Fruit fly (Drosophila melanogaster) whole organism, embryonic: ENCODE results near the gene CG32040.
A peak's percentile ranks its signal among the peaks of the same experiment; 100 is the strongest.

Experiments used
- B-H1 ChIP-seq: fragments of 200-800 bp; sonication (Bioruptor generic); IDR thresholded peaks from 3 replicates; pipeline ENCODE4 v1.3.6; 2022; ENCODE audit warnings: missing biosample characterization, missing genetic modification characterization
- C15 ChIP-seq: fragments of 200-800 bp; sonication (Bioruptor generic); IDR thresholded peaks from 3 replicates; pipeline ENCODE4 v1.3.6; 2022; ENCODE audit warnings: missing biosample characterization, missing genetic modification characterization
- CG10321 ChIP-seq: fragments of 200-800 bp; sonication (Bioruptor generic); IDR thresholded peaks from 2 replicates; pipeline ENCODE4 v1.3.6; 2022; ENCODE audit warnings: missing biosample characterization, missing genetic modification characterization
- CG10654 ChIP-seq: fragments of 200-800 bp; sonication (Bioruptor generic); optimal IDR thresholded peaks from 2 replicates; lab custom pipeline; 2016; ENCODE audit warnings: missing biosample characterization, missing genetic modification characterization
- CG10979 ChIP-seq: fragments of 200-800 bp; sonication (Bioruptor generic); optimal IDR thresholded peaks from 2 replicates; lab custom pipeline; 2018; ENCODE audit warnings: missing biosample characterization, mild to moderate bottlenecking, missing genetic modification characterization, moderate library complexity
- CG11696 ChIP-seq: fragments of 200-800 bp; sonication (Bioruptor generic); IDR thresholded peaks from 2 replicates; pipeline ENCODE4 v1.3.6; 2022; ENCODE audit warnings: missing biosample characterization, missing genetic modification characterization
- CG12155 ChIP-seq: fragments of 200-800 bp; sonication (Bioruptor generic); optimal IDR thresholded peaks from 3 replicates; lab custom pipeline; 2016; ENCODE audit warnings: missing biosample characterization, missing genetic modification characterization
- CG12219 ChIP-seq: fragments of 200-800 bp; sonication (Bioruptor generic); optimal IDR thresholded peaks from 3 replicates; lab custom pipeline; 2018; ENCODE audit warnings: missing biosample characterization, mild to moderate bottlenecking, missing genetic modification characterization
- CG12659 ChIP-seq: fragments of 200-800 bp; sonication (Bioruptor generic); optimal IDR thresholded peaks from 3 replicates; lab custom pipeline; 2017; ENCODE audit warnings: mild to moderate bottlenecking, missing biosample characterization, missing genetic modification reagents, missing genetic modification characterization
- CG1529 ChIP-seq: fragments of 200-800 bp; sonication (Bioruptor generic); optimal IDR thresholded peaks from 3 replicates; lab custom pipeline; 2018; ENCODE audit warnings: missing biosample characterization, missing genetic modification characterization
- CG17328 ChIP-seq: fragments of 200-800 bp; sonication (Bioruptor generic); IDR thresholded peaks from 2 replicates; pipeline ENCODE4 v1.3.6; 2022; ENCODE audit warnings: missing biosample characterization, missing genetic modification characterization
- CG17359 ChIP-seq: fragments of 200-800 bp; sonication (Bioruptor generic); optimal IDR thresholded peaks from 3 replicates; lab custom pipeline; 2018; ENCODE audit warnings: missing biosample characterization, mild to moderate bottlenecking, missing genetic modification characterization, moderate library complexity
- CG18476 ChIP-seq: fragments of 200-800 bp; sonication (Bioruptor generic); optimal IDR thresholded peaks from 2 replicates; lab custom pipeline; 2016; ENCODE audit warnings: missing biosample characterization, mild to moderate bottlenecking, missing genetic modification characterization
- CG30020 ChIP-seq: fragments of 200-800 bp; optimal IDR thresholded peaks from 2 replicates; lab custom pipeline; 2019; ENCODE audit warnings: missing biosample characterization, mild to moderate bottlenecking, missing genetic modification characterization, moderate library complexity
- CG30403 ChIP-seq: fragments of 200-800 bp; sonication (Bioruptor generic); optimal IDR thresholded peaks from 3 replicates; lab custom pipeline; 2016; ENCODE audit warnings: missing biosample characterization, missing genetic modification characterization
- CG31224 ChIP-seq: fragments of 200-800 bp; sonication (Bioruptor generic); IDR thresholded peaks from 2 replicates; pipeline ENCODE4 v1.3.6; 2022; ENCODE audit warnings: missing biosample characterization, missing genetic modification characterization
- CG33213 ChIP-seq: fragments of 200-800 bp; sonication (Bioruptor generic); optimal IDR thresholded peaks from 3 replicates; lab custom pipeline; 2016; ENCODE audit warnings: missing biosample characterization, missing genetic modification characterization
- CG3407 ChIP-seq: fragments of 200-800 bp; sonication (Bioruptor generic); optimal IDR thresholded peaks from 2 replicates; lab custom pipeline; 2018; ENCODE audit warnings: missing biosample characterization, mild to moderate bottlenecking, missing genetic modification characterization
- CG34376 ChIP-seq: fragments of 200-800 bp; sonication (Bioruptor generic); optimal IDR thresholded peaks from 2 replicates; lab custom pipeline; 2018; ENCODE audit warnings: missing biosample characterization, mild to moderate bottlenecking, missing genetic modification characterization
- CG34422 ChIP-seq: fragments of 200-800 bp; sonication (Bioruptor generic); IDR thresholded peaks from 3 replicates; pipeline ENCODE4 v1.3.6; 2022; ENCODE audit warnings: missing biosample characterization, missing genetic modification characterization
- CG3838 ChIP-seq: fragments of 200-800 bp; sonication (Bioruptor generic); optimal IDR thresholded peaks from 3 replicates; lab custom pipeline; 2016; ENCODE audit warnings: missing biosample characterization, missing genetic modification characterization
- CG5180 ChIP-seq: fragments of 200-800 bp; sonication (Bioruptor generic); optimal IDR thresholded peaks from 3 replicates; lab custom pipeline; 2017; ENCODE audit warnings: missing biosample characterization, missing genetic modification characterization, mild to moderate bottlenecking, moderate library complexity, missing genetic modification reagents
- CG5245 ChIP-seq: fragments of 200-800 bp; sonication (Bioruptor generic); optimal IDR thresholded peaks from 3 replicates; lab custom pipeline; 2016; ENCODE audit warnings: missing biosample characterization, missing genetic modification characterization
- CG8944 ChIP-seq: fragments of 200-800 bp; sonication (Bioruptor generic); optimal IDR thresholded peaks from 3 replicates; lab custom pipeline; 2016; ENCODE audit warnings: missing biosample characterization, missing genetic modification characterization
- CTCF ChIP-seq: fragments of 200-800 bp; sonication (Bioruptor generic); optimal IDR thresholded peaks from 2 replicates; lab custom pipeline; 2017; ENCODE audit warnings: missing biosample characterization, mild to moderate bottlenecking, missing genetic modification characterization, moderate library complexity
- Dip2 ChIP-seq: fragments of 200-800 bp; sonication (Bioruptor generic); IDR thresholded peaks from 2 replicates; pipeline ENCODE4 v1.3.6; 2022; ENCODE audit warnings: missing biosample characterization, missing genetic modification characterization
- Eip74EF ChIP-seq, 2 experiments: fragments of 200-800 bp in 1 of 2; fragments of >200 bp in 1 of 2; sonication (Bioruptor generic) in 1 of 2; optimal IDR thresholded peaks; 2 replicates each; lab custom pipeline; 2017 to 2019; ENCODE audit warnings: missing biosample characterization in 2 of 2, missing genetic modification characterization in 2 of 2, mild to moderate bottlenecking in 1 of 2, moderate library complexity in 1 of 2
- Gsc ChIP-seq: fragments of 200-800 bp; sonication (Bioruptor generic); IDR thresholded peaks from 2 replicates; pipeline ENCODE4 v1.3.6; 2022; ENCODE audit warnings: missing biosample characterization, missing genetic modification characterization
- HLHmδ ChIP-seq: fragments of 200-800 bp; sonication (Bioruptor generic); optimal IDR thresholded peaks from 2 replicates; lab custom pipeline; 2018; ENCODE audit warnings: missing biosample characterization, mild to moderate bottlenecking, missing genetic modification characterization, moderate library complexity
- Med ChIP-seq: fragments of 200-800 bp; sonication (Bioruptor generic); peaks from one replicate; lab custom pipeline; 2016; ENCODE audit warnings: missing biosample characterization, missing genetic modification characterization, mild to moderate bottlenecking, inconsistent platforms, moderate library complexity
- Nf-YA ChIP-seq: fragments of 200-800 bp; sonication (Bioruptor generic); IDR thresholded peaks from 2 replicates; pipeline ENCODE4 v1.3.6; 2022; ENCODE audit warnings: missing biosample characterization, missing genetic modification characterization
- Oaz ChIP-seq: fragments of 200-800 bp; sonication (Bioruptor generic); IDR thresholded peaks from 2 replicates; pipeline ENCODE4 v1.3.6; 2022; ENCODE audit warnings: missing biosample characterization, missing genetic modification characterization
- Opbp ChIP-seq: fragments of 200-800 bp; sonication (Bioruptor generic); IDR thresholded peaks from 3 replicates; pipeline ENCODE4 v1.3.6; 2022; ENCODE audit warnings: missing biosample characterization, missing genetic modification characterization; ENCODE audit not compliant: partially characterized antibody
- Sry-δ ChIP-seq: fragments of 200-800 bp; sonication (Bioruptor generic); optimal IDR thresholded peaks from 2 replicates; lab custom pipeline; 2016; ENCODE audit warnings: missing biosample characterization, missing genetic modification characterization
- Usf ChIP-seq: fragments of 200-800 bp; sonication (Bioruptor generic); optimal IDR thresholded peaks from 2 replicates; lab custom pipeline; 2017; ENCODE audit warnings: missing genotype, missing biosample characterization, missing genetic modification characterization
- bab2 ChIP-seq: fragments of 200-800 bp; sonication (Bioruptor generic); optimal IDR thresholded peaks from 2 replicates; lab custom pipeline; 2016; ENCODE audit warnings: missing biosample characterization, missing genetic modification characterization
- exex ChIP-seq: fragments of 200-800 bp; sonication (Bioruptor generic); optimal IDR thresholded peaks from 4 replicates; lab custom pipeline; 2018; ENCODE audit warnings: missing biosample characterization, mild to moderate bottlenecking, missing genetic modification characterization, moderate library complexity
- jing ChIP-seq: fragments of 200-800 bp; sonication (Bioruptor generic); optimal IDR thresholded peaks from 2 replicates; lab custom pipeline; 2018; ENCODE audit warnings: missing biosample characterization, mild to moderate bottlenecking, missing genetic modification characterization
- nerfin-1 ChIP-seq: fragments of 200-800 bp; sonication (Bioruptor generic); optimal IDR thresholded peaks from 3 replicates; lab custom pipeline; 2019; ENCODE audit warnings: missing biosample characterization, mild to moderate bottlenecking, missing genetic modification characterization, moderate library complexity
- odd ChIP-seq: fragments of 200-800 bp; sonication (Bioruptor generic); optimal IDR thresholded peaks from 2 replicates; lab custom pipeline; 2017; ENCODE audit warnings: missing biosample characterization, mild to moderate bottlenecking, missing genetic modification characterization
- pb ChIP-seq: fragments of 200-800 bp; sonication (Bioruptor generic); optimal IDR thresholded peaks from 3 replicates; lab custom pipeline; 2016; ENCODE audit warnings: missing biosample characterization, missing genetic modification characterization
- peb ChIP-seq: fragments of 200-800 bp; sonication (Bioruptor generic); IDR thresholded peaks from 2 replicates; pipeline ENCODE4 v1.3.6; 2022; ENCODE audit warnings: missing biosample characterization, missing genetic modification characterization
- ranshi ChIP-seq: fragments of 200-800 bp; sonication (Bioruptor generic); IDR thresholded peaks from 2 replicates; pipeline ENCODE4 v1.3.6; 2022; ENCODE audit warnings: missing biosample characterization, missing genetic modification characterization
- repo ChIP-seq: fragments of 200-800 bp; sonication (Bioruptor generic); optimal IDR thresholded peaks from 2 replicates; lab custom pipeline; 2016; ENCODE audit warnings: missing biosample characterization, missing genetic modification characterization
- schlank ChIP-seq: fragments of 200-800 bp; sonication (Bioruptor generic); optimal IDR thresholded peaks from 2 replicates; lab custom pipeline; 2018; ENCODE audit warnings: missing biosample characterization, mild to moderate bottlenecking, missing genetic modification characterization
- scrt ChIP-seq: fragments of 200-800 bp; sonication (Bioruptor generic); optimal IDR thresholded peaks from 2 replicates; lab custom pipeline; 2018; ENCODE audit warnings: missing biosample characterization, mild to moderate bottlenecking, missing genetic modification characterization, moderate library complexity
- slou ChIP-seq: fragments of 200-800 bp; sonication (Bioruptor generic); optimal IDR thresholded peaks from 3 replicates; lab custom pipeline; 2016; ENCODE audit warnings: missing biosample characterization, missing genetic modification characterization
- sug ChIP-seq: fragments of 200-800 bp; optimal IDR thresholded peaks from 2 replicates; lab custom pipeline; 2019; ENCODE audit warnings: missing biosample characterization, mild to moderate bottlenecking, missing genetic modification characterization, moderate library complexity
- tio ChIP-seq: fragments of 200-800 bp; sonication (Bioruptor generic); optimal IDR thresholded peaks from 2 replicates; lab custom pipeline; 2017; ENCODE audit warnings: missing biosample characterization, missing genetic modification characterization, inconsistent platforms
- vvl ChIP-seq: fragments of 200-800 bp; sonication (Bioruptor generic); IDR thresholded peaks from 2 replicates; pipeline ENCODE4 v1.3.6; 2022; ENCODE audit warnings: missing biosample characterization, missing genetic modification characterization

Gene CG32040

DNA sequence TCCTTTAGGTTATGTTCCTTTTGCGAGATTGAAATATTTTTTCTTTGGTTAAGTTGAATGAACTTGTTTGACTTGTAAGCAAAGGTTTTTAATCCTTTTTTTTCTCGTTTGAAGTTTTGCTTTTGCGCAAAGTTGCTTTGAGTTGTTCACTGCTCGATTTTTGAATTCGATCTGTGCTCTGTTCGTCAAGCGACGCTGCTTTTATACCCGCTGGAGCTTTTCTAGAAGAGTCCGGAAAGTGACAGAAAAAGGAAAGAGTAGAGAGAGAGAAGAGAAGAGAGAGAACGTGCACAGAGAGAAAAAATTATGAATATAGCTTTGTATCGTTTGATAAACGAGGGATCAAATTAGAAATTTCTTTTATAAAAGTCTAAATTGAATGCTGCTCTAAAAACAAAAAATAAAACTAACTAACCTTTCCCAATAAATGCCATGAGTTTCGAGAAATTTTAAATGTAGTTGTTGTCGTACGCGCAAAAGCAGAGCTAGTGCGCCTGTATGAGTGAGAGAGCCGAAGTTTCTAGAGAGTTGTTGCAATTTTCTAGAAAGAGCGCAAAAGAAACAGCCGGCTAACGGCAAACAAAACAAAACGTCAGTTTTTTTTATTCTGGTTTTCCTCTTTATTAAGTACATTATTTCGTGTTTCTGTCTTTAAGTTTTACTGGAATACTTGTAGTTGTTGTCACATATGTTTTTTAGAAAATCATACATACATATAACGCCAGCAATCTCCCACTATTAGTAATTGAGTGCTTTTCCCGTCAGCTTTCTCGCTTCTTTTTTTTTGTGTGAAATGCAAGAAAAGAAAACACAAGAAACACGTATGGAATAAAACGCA is 23.6 kb downstream of the CG32040 start, which contains the start of gene Hsp26 (continued):
- TF ChIP-seq CG8944 = peak; percentile 82
- TF ChIP-seq CG30020 (tag; lab: Kevin White, UChicago) = peak; percentile 46
- peak; percentile 72 for TF ChIP-seq tio (GFP tag; lab: Kevin White, UChicago)
- TF ChIP-seq sug (tag; lab: Kevin White, UChicago) = peak; percentile 53
- peak; percentile 57 for TF ChIP-seq jing (GFP tag; lab: Kevin White, UChicago)
- TF ChIP-seq Oaz = peak; percentile 53; the same call in 1 of the 2 replicates
- TF ChIP-seq CG3838 (GFP tag; lab: Kevin White, UChicago) = peak; percentile 34
- peak; percentile 86 for TF ChIP-seq CG12659
- peak; percentile 86; the same call in 2 of the 3 replicates for TF ChIP-seq CG34422 (GFP tag; lab: Robert Waterston, UW)
- TF ChIP-seq CG10321 (GFP tag; lab: Robert Waterston, UW) = peak; percentile 24; the same call in 1 of the 2 replicates
- TF ChIP-seq B-H1 (GFP tag; lab: Robert Waterston, UW) = peak; percentile 69
- TF ChIP-seq scrt = peak; percentile 80
- TF ChIP-seq CG17359 (tag; lab: Kevin White, UChicago) = peak; percentile 86
- no peak for TF ChIP-seq HLHmδ (GFP tag; lab: Kevin White, UChicago)
- TF ChIP-seq CG31224 (GFP tag; lab: Robert Waterston, UW) = peak; percentile 68
- TF ChIP-seq CG30403 (GFP tag; lab: Kevin White, UChicago) = peak; percentile 89
- no peak for TF ChIP-seq Gsc (GFP tag; lab: Robert Waterston, UW)
- TF ChIP-seq slou (GFP tag; lab: Kevin White, UChicago) = peak; percentile 62
- no peak for TF ChIP-seq Dip2 (GFP tag; lab: Robert Waterston, UW)
- peak; percentile 72 for TF ChIP-seq peb (GFP tag; lab: Robert Waterston, UW)
- peak; percentile 83 for TF ChIP-seq CG12155 (GFP tag; lab: Kevin White, UChicago)
- TF ChIP-seq CG34376 (GFP tag; lab: Kevin White, UChicago) = peak; percentile 83
- peak; percentile 54 for TF ChIP-seq pb (GFP tag; lab: Kevin White, UChicago)
- peak in 1 of 2 experiments; percentile 80 for TF ChIP-seq Eip74EF (GFP tag; optimal IDR thresholded peaks at IDR 0.05; lab: Kevin White, UChicago)
- TF ChIP-seq Sry-δ (GFP tag; lab: Kevin White, UChicago) = peak; percentile 24
- TF ChIP-seq CG5245 = peak; percentile 49
- TF ChIP-seq CG17328 = peak; percentile 91
- TF ChIP-seq CG12219 (GFP tag; lab: Kevin White, UChicago) = peak; percentile 79
- no peak for TF ChIP-seq exex (tag; lab: Kevin White, UChicago)
- TF ChIP-seq CTCF (GFP tag; lab: Kevin White, UChicago) = peak; percentile 15
- peak; percentile 96 for TF ChIP-seq vvl (GFP tag; lab: Robert Waterston, UW)
- peak; percentile 56 for TF ChIP-seq CG10654 (GFP tag; lab: Kevin White, UChicago)
- peak; percentile 8 for TF ChIP-seq schlank (tag; lab: Kevin White, UChicago)
- peak; percentile 65 for TF ChIP-seq CG11696
- peak; percentile 86 for TF ChIP-seq odd (GFP tag; lab: Kevin White, UChicago)
- TF ChIP-seq nerfin-1 (tag; lab: Kevin White, UChicago) = peak; percentile 70
- TF ChIP-seq Opbp (GFP tag; lab: Robert Waterston, UW) = no peak
- TF ChIP-seq CG10979 (tag; lab: Kevin White, UChicago) = peak; percentile 82
- peak; percentile 81 for TF ChIP-seq CG1529
- peak; percentile 74 for TF ChIP-seq CG18476 (GFP tag; lab: Kevin White, UChicago)
- TF ChIP-seq C15 = peak; percentile 54; the same call in 1 of the 3 replicates
- TF ChIP-seq Usf = no peak
- peak; percentile 98 for TF ChIP-seq Med
- peak; percentile 69 for TF ChIP-seq repo (GFP tag; lab: Kevin White, UChicago)
- peak; percentile 83 for TF ChIP-seq bab2 (GFP tag; lab: Kevin White, UChicago)
- TF ChIP-seq CG33213 (GFP tag; lab: Kevin White, UChicago) = peak; percentile 72
- TF ChIP-seq ranshi (GFP tag; lab: Robert Waterston, UW) = peak; percentile 80
- peak; percentile 78 for TF ChIP-seq CG3407 (GFP tag; lab: Kevin White, UChicago)
- peak; percentile 54 for TF ChIP-seq CG5180 (GFP tag; lab: Kevin White, UChicago)
- peak; percentile 40; the same call in 1 of the 2 replicates for TF ChIP-seq Nf-YA (GFP tag; lab: Robert Waterston, UW)
